Worm (Caenorhabditis elegans) whole organism, mixed stage, embryonic: ENCODE data around the gene K07E1.1.

Experiments used
- M03D4.4 ChIP-seq: sonication (generic microtip); optimal IDR thresholded peaks from 2 replicates; lab custom pipeline; 2017; ENCODE audit warnings: mild to moderate bottlenecking, missing genetic modification characterization, missing compliant biosample characterization
- bed-3 ChIP-seq: fragments of 200-800 bp; sonication (Bioruptor generic); optimal IDR thresholded peaks from 3 replicates; lab custom pipeline; 2018; ENCODE audit warnings: mild to moderate bottlenecking, missing genetic modification characterization, moderate library complexity, missing compliant biosample characterization
- blmp-1 ChIP-seq: fragments of 150-350 bp; optimal IDR thresholded peaks from 2 replicates; lab custom pipeline; 2014; ENCODE audit warnings: missing biosample characterization, missing genetic modification characterization
- ceh-39 ChIP-seq: fragments of 150-350 bp; optimal IDR thresholded peaks from 2 replicates; lab custom pipeline; 2014; ENCODE audit warnings: missing biosample characterization, missing genetic modification characterization
- ceh-43 ChIP-seq: fragments of 200-800 bp; sonication (Bioruptor generic); optimal IDR thresholded peaks from 2 replicates; lab custom pipeline; 2018; ENCODE audit warnings: mild to moderate bottlenecking, missing genetic modification characterization, moderate library complexity, missing compliant biosample characterization
- ceh-83 ChIP-seq: fragments of 200-800 bp; sonication (Bioruptor generic); optimal IDR thresholded peaks from 2 replicates; lab custom pipeline; 2018; ENCODE audit warnings: mild to moderate bottlenecking, missing genetic modification characterization, missing compliant biosample characterization
- ces-1 ChIP-seq: fragments of 150-350 bp; optimal IDR thresholded peaks from 2 replicates; lab custom pipeline; 2014; ENCODE audit warnings: missing biosample characterization, missing genetic modification reagents, missing genetic modification characterization
- drap-1 ChIP-seq: fragments of 200-800 bp; sonication (Bioruptor generic); optimal IDR thresholded peaks from 3 replicates; lab custom pipeline; 2018; ENCODE audit warnings: mild to moderate bottlenecking, missing genetic modification characterization, missing compliant biosample characterization
- elt-1 ChIP-seq: sonication (generic microtip); optimal IDR thresholded peaks from 2 replicates; lab custom pipeline; 2017; ENCODE audit warnings: missing genetic modification characterization, mild to moderate bottlenecking, missing compliant biosample characterization, antibody characterized with exemption, moderate library complexity, borderline replicate concordance; ENCODE audit not compliant: insufficient read depth
- elt-3 ChIP-seq: fragments of 150-350 bp; optimal IDR thresholded peaks from 2 replicates; lab custom pipeline; 2014; ENCODE audit warnings: missing biosample characterization, missing genetic modification characterization
- flh-1 ChIP-seq: fragments of 200-800 bp; sonication (Bioruptor generic); optimal IDR thresholded peaks from 2 replicates; lab custom pipeline; 2018; ENCODE audit warnings: mild to moderate bottlenecking, missing genetic modification characterization, moderate library complexity, missing compliant biosample characterization
- ham-2 ChIP-seq: fragments of 200-800 bp; sonication (Bioruptor generic); optimal IDR thresholded peaks from 2 replicates; lab custom pipeline; 2018; ENCODE audit warnings: mild to moderate bottlenecking, missing genetic modification characterization, missing compliant biosample characterization
- hlh-1 ChIP-seq: fragments of 150-350 bp; optimal IDR thresholded peaks from 2 replicates; lab custom pipeline; 2014; ENCODE audit warnings: missing biosample characterization, missing genetic modification reagents, missing genetic modification characterization
- lin-13 ChIP-seq: fragments of 150-350 bp; optimal IDR thresholded peaks from 2 replicates; lab custom pipeline; 2014; ENCODE audit warnings: missing biosample characterization, missing genetic modification characterization
- lin-32 ChIP-seq: fragments of 200-800 bp; sonication (Bioruptor generic); optimal IDR thresholded peaks from 2 replicates; lab custom pipeline; 2018; ENCODE audit warnings: mild to moderate bottlenecking, missing genetic modification characterization, missing compliant biosample characterization
- lsy-2 ChIP-seq: fragments of 150-350 bp; optimal IDR thresholded peaks from 2 replicates; lab custom pipeline; 2014; ENCODE audit warnings: missing biosample characterization, missing genetic modification characterization
- mep-1 ChIP-seq: fragments of 150-350 bp; optimal IDR thresholded peaks from 2 replicates; lab custom pipeline; 2017; ENCODE audit warnings: missing biosample characterization, missing genetic modification reagents, missing genetic modification characterization, inconsistent platforms
- nhr-12 ChIP-seq: fragments of 150-350 bp; optimal IDR thresholded peaks from 2 replicates; lab custom pipeline; 2014; ENCODE audit warnings: missing biosample characterization, missing genetic modification characterization
- nhr-2 ChIP-seq: fragments of 150-350 bp; optimal IDR thresholded peaks from 2 replicates; lab custom pipeline; 2014; ENCODE audit warnings: missing biosample characterization, missing genetic modification characterization
- nhr-237 ChIP-seq: fragments of 150-350 bp; optimal IDR thresholded peaks from 2 replicates; lab custom pipeline; 2014; ENCODE audit warnings: missing biosample characterization, missing genetic modification characterization
- nhr-28 ChIP-seq: fragments of 150-350 bp; optimal IDR thresholded peaks from 2 replicates; lab custom pipeline; 2014; ENCODE audit warnings: missing biosample characterization, missing genetic modification characterization
- nhr-76 ChIP-seq: sonication (generic microtip); optimal IDR thresholded peaks from 2 replicates; lab custom pipeline; 2017; ENCODE audit warnings: missing biosample characterization, missing genetic modification characterization
- pha-4 ChIP-seq: fragments of 150-350 bp; optimal IDR thresholded peaks from 2 replicates; lab custom pipeline; 2018; ENCODE audit warnings: missing biosample characterization, missing genetic modification reagents, missing genetic modification characterization
- sem-2 ChIP-seq: fragments of 200-800 bp; sonication (Bioruptor generic); optimal IDR thresholded peaks from 2 replicates; lab custom pipeline; 2018; ENCODE audit warnings: mild to moderate bottlenecking, missing genetic modification characterization, missing compliant biosample characterization
- snpc-4 ChIP-seq: fragments of 150-350 bp; optimal IDR thresholded peaks from 2 replicates; lab custom pipeline; 2014; ENCODE audit warnings: missing biosample characterization, missing genetic modification characterization
- sptf-1 ChIP-seq: sonication (generic microtip); optimal IDR thresholded peaks from 2 replicates; lab custom pipeline; 2017; ENCODE audit warnings: mild to moderate bottlenecking, missing genetic modification characterization, moderate library complexity, missing compliant biosample characterization
- tbx-8 ChIP-seq: fragments of 200-800 bp; sonication (Bioruptor generic); optimal IDR thresholded peaks from 2 replicates; lab custom pipeline; 2018; ENCODE audit warnings: mild to moderate bottlenecking, missing genetic modification characterization, moderate library complexity, missing compliant biosample characterization
- unc-120 ChIP-seq: sonication (generic microtip); optimal IDR thresholded peaks from 2 replicates; lab custom pipeline; 2017; ENCODE audit warnings: missing genetic modification characterization, missing compliant biosample characterization; ENCODE audit not compliant: poor library complexity, severe bottlenecking
- unc-62 ChIP-seq: fragments of 150-350 bp; optimal IDR thresholded peaks from 2 replicates; lab custom pipeline; 2014; ENCODE audit warnings: missing biosample characterization, missing genetic modification reagents, missing genetic modification characterization
- zip-8 ChIP-seq: fragments of 150-350 bp; optimal IDR thresholded peaks from 2 replicates; lab custom pipeline; 2014; ENCODE audit warnings: missing biosample characterization, missing genetic modification characterization
- ztf-11 ChIP-seq: fragments of 150-350 bp; optimal IDR thresholded peaks from 2 replicates; lab custom pipeline; 2014; ENCODE audit warnings: missing biosample characterization, missing genetic modification characterization

Gene K07E1.1

DNA sequence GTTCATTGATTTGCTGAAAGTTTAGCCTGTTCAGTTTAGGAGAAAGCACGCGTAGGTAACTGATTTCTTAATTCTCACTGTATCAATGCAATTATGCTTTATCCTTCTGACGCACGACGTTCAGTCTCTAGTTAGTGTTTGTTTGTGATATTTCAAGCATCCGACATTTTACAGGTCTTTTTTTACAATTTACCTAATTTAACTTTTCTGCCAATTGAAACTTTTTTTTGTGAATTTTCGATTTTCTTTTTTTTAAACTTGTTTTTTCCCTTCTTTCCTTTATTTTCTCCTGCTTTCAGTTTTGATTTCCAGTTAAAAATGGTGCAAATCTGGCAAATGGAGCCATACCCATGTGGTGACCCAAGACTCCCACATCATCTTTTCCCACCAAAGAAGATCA is at the start of gene K07E1.1:
Gene K07E1.1 (plus strand): TSS at position 301 of the 400 bp plus-strand sequence.
- TF ChIP-seq lin-32 (GFP tag; lab: Kevin White, UChicago) (no peak), tbx-8 (no peak), nhr-12 (tag; lab: Kevin White, UChicago) (no peak), elt-3 (no peak), drap-1 (no peak), nhr-237 (no peak), lsy-2 (no peak), snpc-4 (tag; lab: Kevin White, UChicago) (no peak), sem-2 (GFP tag; lab: Kevin White, UChicago) (no peak), nhr-76 (tag; lab: Kevin White, UChicago) (no peak), nhr-28 (tag; lab: Kevin White, UChicago) (no peak), ceh-39 (tag; lab: Kevin White, UChicago) (no peak), sptf-1 (no peak), unc-62 (no peak), lin-13 (tag; lab: Kevin White, UChicago) (no peak), ceh-83 (GFP tag; lab: Kevin White, UChicago) (no peak), elt-1 (no peak), ham-2 (GFP tag; lab: Kevin White, UChicago) (no peak), mep-1 (no peak), unc-120 (tag; lab: Kevin White, UChicago) (no peak)
- TF ChIP-seq, all 35 proteins: peak for 0

- TF ChIP-seq unc-120 (tag; lab: Kevin White, UChicago) (no peak), ztf-11 (tag; lab: Kevin White, UChicago) (no peak), flh-1 (GFP tag; lab: Kevin White, UChicago) (no peak), zip-8 (tag; lab: Kevin White, UChicago) (no peak), nhr-237 (no peak), pha-4 (no peak), blmp-1 (tag; lab: Kevin White, UChicago) (no peak), lsy-2 (no peak)
- TF ChIP-seq, all 35 proteins: peak for 0
These were observed 45.7 kb upstream of the K07E1.1 start, which contains the start of gene camt-1 for ce11 chrII:4505097-4505626. TSS of gene camt-1 (minus strand) at chrII:4505147.

DNA sequence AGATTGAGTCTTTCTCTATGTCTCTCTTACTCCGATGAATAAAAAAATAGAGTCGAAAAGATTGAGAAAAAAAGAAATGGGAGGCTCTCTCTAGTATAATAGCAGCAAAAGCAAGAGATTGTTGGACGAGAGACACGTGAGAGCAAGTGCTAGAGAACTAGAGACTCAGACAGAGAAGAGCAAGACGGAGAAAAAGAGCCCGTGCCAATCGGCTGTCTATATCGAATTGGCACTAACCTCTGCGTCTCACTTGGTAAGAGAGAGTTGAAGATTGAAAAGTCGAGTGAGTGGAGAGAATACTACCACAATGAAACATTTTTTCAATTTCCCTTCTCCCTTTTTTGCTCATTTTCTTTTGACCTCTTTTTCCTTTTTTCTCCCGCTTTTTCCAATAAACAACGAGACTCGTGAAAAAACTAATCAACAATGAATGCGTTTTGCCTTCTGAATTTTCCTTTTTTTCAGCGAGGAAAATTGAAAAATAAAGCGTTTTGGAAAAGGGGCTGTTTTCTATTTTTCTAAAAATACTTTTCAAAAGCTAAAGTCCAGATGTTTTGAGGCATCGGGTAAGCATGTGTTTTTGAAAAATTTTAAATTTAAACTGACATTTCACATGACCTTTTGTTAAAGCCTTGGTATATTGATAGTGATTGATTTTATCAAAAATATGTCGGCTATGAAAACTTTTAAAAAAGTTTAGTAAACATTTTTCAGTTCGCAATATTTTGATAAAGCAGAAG is 44.2 kb upstream of the K07E1.1 start:
- TF ChIP-seq unc-120 (tag; lab: Kevin White, UChicago) (peak; percentile 65), lsy-2 (peak; percentile 17), bed-3 (no peak), hlh-1 (tag; lab: Kevin White, UChicago) (peak; percentile 86), ces-1 (GFP tag; lab: Kevin White, UChicago) (peak; percentile 85), nhr-2 (tag; lab: Kevin White, UChicago) (no peak)

DNA sequence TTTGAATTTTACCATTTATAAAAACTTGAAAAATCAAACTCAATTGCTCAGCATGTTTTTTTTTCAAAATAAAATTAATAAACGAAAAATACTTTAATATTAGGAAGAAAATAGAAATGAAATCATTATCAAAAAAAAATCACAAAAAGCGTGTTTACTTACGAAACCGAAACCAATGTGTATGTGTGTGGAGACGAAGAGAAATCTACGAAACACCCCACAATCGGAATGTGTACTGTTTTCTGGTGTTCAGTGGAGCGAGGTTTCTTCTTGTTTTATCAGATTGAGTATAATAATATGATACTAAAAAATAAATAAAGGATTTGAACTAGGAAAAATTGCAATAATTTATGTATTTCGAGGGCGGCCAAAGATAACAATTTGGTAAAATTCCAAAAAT is 43.2 kb upstream of the K07E1.1 start:
- TF ChIP-seq nhr-76 (tag; lab: Kevin White, UChicago) (no peak), sptf-1 (no peak), M03D4.4 (tag; lab: Kevin White, UChicago) (no peak), blmp-1 (tag; lab: Kevin White, UChicago) (no peak), hlh-1 (tag; lab: Kevin White, UChicago) (no peak), zip-8 (tag; lab: Kevin White, UChicago) (no peak), drap-1 (no peak)

DNA sequence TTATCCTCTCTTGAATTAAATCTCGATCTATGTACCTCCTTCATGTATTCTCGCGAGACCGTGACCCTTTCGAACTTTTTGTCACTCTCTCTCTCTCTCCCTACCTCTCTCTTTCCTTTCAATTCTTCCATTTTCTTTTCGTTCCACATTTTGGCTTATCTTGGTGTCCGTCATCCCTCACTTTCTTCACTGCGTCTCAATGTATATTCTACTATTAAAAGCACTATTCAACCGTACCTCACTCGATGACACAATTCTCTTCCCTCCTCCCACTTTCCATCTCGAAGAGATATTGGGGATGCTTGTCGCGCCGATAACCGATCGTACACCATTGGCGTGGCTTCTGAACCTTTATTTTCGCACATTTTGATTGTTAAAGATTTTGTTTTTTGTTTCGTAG is 40.2 kb upstream of the K07E1.1 start:
- peak; percentile 66 for TF ChIP-seq blmp-1 (tag; lab: Kevin White, UChicago)
- TF ChIP-seq flh-1 (GFP tag; lab: Kevin White, UChicago), result no peak
- no peak for TF ChIP-seq drap-1
- no peak for TF ChIP-seq ceh-83 (GFP tag; lab: Kevin White, UChicago)
- TF ChIP-seq ceh-43, result no peak
